Fruit fly (Drosophila melanogaster): ENCODE data around the gene CG32638.
A peak's percentile ranks its signal among the peaks of the same experiment; 100 is the strongest.

Gene CG32638

DNA sequence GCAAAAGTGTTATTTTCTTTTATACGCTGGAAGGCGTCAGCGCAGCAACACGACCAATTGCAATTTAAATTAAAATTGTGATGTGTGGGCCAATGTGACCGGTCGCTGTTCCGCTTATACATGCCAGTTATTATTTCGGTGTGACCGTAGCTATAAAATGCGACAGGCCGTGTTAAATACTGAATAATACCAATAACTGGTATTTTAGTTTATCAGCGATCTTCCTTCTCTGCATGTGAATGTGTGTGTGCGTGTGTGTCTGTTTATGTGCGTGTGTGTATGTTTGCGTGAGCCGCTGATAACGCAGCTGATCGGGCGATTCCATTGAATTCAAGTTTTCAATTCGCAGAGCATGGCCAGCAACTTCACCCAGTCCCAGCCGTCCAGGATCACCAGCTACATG is at the start of gene CG32638, which contains the start of the genes CG15717 and MFS10 (continued):
- TF ChIP-seq repo (GFP tag; optimal IDR thresholded peaks at IDR 0.05) (no peak), B-H2 (GFP tag; optimal IDR thresholded peaks at IDR 0.05) (no peak), CG10979 (tag; optimal IDR thresholded peaks at IDR 0.05) (no peak), CG12391 (tag; optimal IDR thresholded peaks at IDR 0.05) (peak; percentile 24), gfzf (GFP tag; optimal IDR thresholded peaks at IDR 0.05) (peak; percentile 96), Doc2 (GFP tag; IDR thresholded peaks at IDR 0.05) (no peak), CG16863 (GFP tag; optimal IDR thresholded peaks at IDR 0.05) (peak; percentile 11), Poxn (GFP tag; IDR thresholded peaks at IDR 0.05) (no peak), CG4282 (GFP tag; optimal IDR thresholded peaks at IDR 0.05) (no peak), CG3065 (GFP tag; optimal IDR thresholded peaks at IDR 0.05) (no peak), Blimp-1 (GFP tag; optimal IDR thresholded peaks at IDR 0.05) (no peak), CG15696 (tag; optimal IDR thresholded peaks at IDR 0.05) (no peak), ab (GFP tag; optimal IDR thresholded peaks at IDR 0.05) (no peak), Fer1 (GFP tag; optimal IDR thresholded peaks at IDR 0.05) (peak; percentile 37), Bgb (GFP tag; IDR thresholded peaks at IDR 0.05; ENCODE audit: partially characterized antibody) (peak; percentile 43; the same call in 1 of the 2 replicates), gt (GFP tag; IDR thresholded peaks at IDR 0.05) (no peak), Max (GFP tag; optimal IDR thresholded peaks at IDR 0.05) (no peak), jumu (GFP tag; optimal IDR thresholded peaks at IDR 0.05) (no peak), CG14710 (tag; optimal IDR thresholded peaks at IDR 0.05) (peak; percentile 37), CG17612 (GFP tag; IDR thresholded peaks at IDR 0.05) (no peak), ash1 (GFP tag; optimal IDR thresholded peaks at IDR 0.05) (no peak), Fer2 (tag; optimal IDR thresholded peaks at IDR 0.05) (no peak), odd (GFP tag; optimal IDR thresholded peaks at IDR 0.05) (no peak), HmgD (GFP tag; optimal IDR thresholded peaks at IDR 0.05) (peak; percentile 9), Stat92E (GFP tag; optimal IDR thresholded peaks at IDR 0.05) (peak in 1 of 3 experiments; percentile 64), Hsf (GFP tag; optimal IDR thresholded peaks at IDR 0.05) (no peak), CG9727 (GFP tag; optimal IDR thresholded peaks at IDR 0.05) (no peak), hth (optimal IDR thresholded peaks at IDR 0.05) (no peak), CG17568 (GFP tag; optimal IDR thresholded peaks at IDR 0.05) (no peak), Ravus (GFP tag; IDR thresholded peaks at IDR 0.05) (no peak), cato (GFP tag; optimal IDR thresholded peaks at IDR 0.05; ENCODE audit: borderline replicate concordance) (no peak), Mad (GFP tag; optimal IDR thresholded peaks at IDR 0.05) (peak; percentile 25), CG12155 (GFP tag; optimal IDR thresholded peaks at IDR 0.05) (peak; percentile 13), caup (GFP tag; optimal IDR thresholded peaks at IDR 0.05; ENCODE audit: severe bottlenecking) (peak; percentile 20), bab2 (GFP tag; optimal IDR thresholded peaks at IDR 0.05) (no peak), D19B (GFP tag; optimal IDR thresholded peaks at IDR 0.05) (no peak), CG30020 (tag; optimal IDR thresholded peaks at IDR 0.05) (peak; percentile 20), HmgZ (tag; optimal IDR thresholded peaks at IDR 0.05) (peak; percentile 83), CG15479 (GFP tag; optimal IDR thresholded peaks at IDR 0.05) (peak; percentile 73), CG2712 (tag; optimal IDR thresholded peaks at IDR 0.05) (peak; percentile 33), CG1603 (tag; optimal IDR thresholded peaks at IDR 0.05) (peak; percentile 85), CG11560 (tag; IDR thresholded peaks at IDR 0.05) (no peak), Hand (GFP tag; optimal IDR thresholded peaks at IDR 0.05) (no peak), unc-4 (GFP tag; IDR thresholded peaks at IDR 0.05; ENCODE audit: partially characterized antibody) (no peak), ewg (GFP tag; optimal IDR thresholded peaks at IDR 0.05) (peak; percentile 43), vvl (GFP tag; IDR thresholded peaks at IDR 0.05) (peak; percentile 50; the same call in 1 of the 2 replicates), CG9797 (GFP tag; optimal IDR thresholded peaks at IDR 0.05) (peak; percentile 98), Nf-YA (GFP tag; IDR thresholded peaks at IDR 0.05) (no peak), lab (GFP tag; optimal IDR thresholded peaks at IDR 0.05) (peak; percentile 19), Scr (GFP tag; IDR thresholded peaks at IDR 0.05; ENCODE audit: partially characterized antibody) (no peak)
